Fruit fly (Drosophila melanogaster) whole organism: ENCODE measurements around the gene CG42526.

ENCODE experiments used
- CG8478 ChIP-seq: fragments of >200 bp; optimal IDR thresholded peaks from 2 replicates; lab custom pipeline; 2018; ENCODE audit warnings: inconsistent platforms
- Dll ChIP-seq: fragments of >200 bp; optimal IDR thresholded peaks from 2 replicates; lab custom pipeline; 2017
- EcR ChIP-seq, 2 experiments: fragments of >200 bp; optimal IDR thresholded peaks; 2 replicates each; lab custom pipeline; 2017; ENCODE audit warnings: missing biosample characterization in 2 of 2, missing genetic modification characterization in 2 of 2, missing genetic modification reagents in 2 of 2
- pan ChIP-seq: fragments of >200 bp; optimal IDR thresholded peaks from 2 replicates; lab custom pipeline; 2017
- psq ChIP-seq: fragments of >200 bp; optimal IDR thresholded peaks from 2 replicates; lab custom pipeline; 2017
- usp ChIP-seq: fragments of >200 bp; optimal IDR thresholded peaks from 2 replicates; lab custom pipeline; 2017; ENCODE audit warnings: missing biosample characterization, missing genetic modification characterization, mixed read lengths

The CG42526 gene

dm6 chr3L:9435315-9435714 is at the start of gene CG42526:
Gene CG42526 (minus strand): TSS chr3L:9435399.
- TF ChIP-seq usp (GFP tag; lab: Kevin White, UChicago): no peak
- TF ChIP-seq pan (lab: Kevin White, UChicago): no peak
- TF ChIP-seq Dll (lab: Kevin White, UChicago): no peak
- TF ChIP-seq CG8478 (lab: Kevin White, UChicago): no peak
- no peak for TF ChIP-seq EcR (GFP tag; optimal IDR thresholded peaks at IDR 0.05; lab: Kevin White, UChicago)

dm6 chr3L:9476829-9477228 is 41.6 kb upstream of the CG42526 start, which contains the start of the genes Uch-L5 and Jarid2:
Gene Uch-L5 (minus strand): TSS chr3L:9476965.
Gene Jarid2 (plus strand): TSS chr3L:9477038.
- TF ChIP-seq Dll (lab: Kevin White, UChicago) (no peak), psq (lab: Kevin White, UChicago) (no peak), EcR (GFP tag; optimal IDR thresholded peaks at IDR 0.05; lab: Kevin White, UChicago) (no peak), CG8478 (lab: Kevin White, UChicago) (no peak), pan (lab: Kevin White, UChicago) (no peak), usp (GFP tag; lab: Kevin White, UChicago) (no peak)

- no peak for TF ChIP-seq usp (GFP tag; lab: Kevin White, UChicago)
- no peak for TF ChIP-seq CG8478 (lab: Kevin White, UChicago)
- TF ChIP-seq psq (lab: Kevin White, UChicago): no peak
- no peak for TF ChIP-seq pan (lab: Kevin White, UChicago)
- TF ChIP-seq Dll (lab: Kevin White, UChicago): no peak
- no peak for TF ChIP-seq EcR (GFP tag; optimal IDR thresholded peaks at IDR 0.05; lab: Kevin White, UChicago)
Measured at dm6 chr3L:9471151-9471903, 36.1 kb upstream of the CG42526 start.

- TF ChIP-seq psq (lab: Kevin White, UChicago) (no peak), pan (lab: Kevin White, UChicago) (no peak), usp (GFP tag; lab: Kevin White, UChicago) (no peak), CG8478 (lab: Kevin White, UChicago) (no peak), Dll (lab: Kevin White, UChicago) (no peak), EcR (GFP tag; optimal IDR thresholded peaks at IDR 0.05; lab: Kevin White, UChicago) (no peak)
Measured at dm6 chr3L:9469079-9469478, 33.9 kb upstream of the CG42526 start.

dm6 chr3L:9468261-9468890 is 33.2 kb upstream of the CG42526 start:
- TF ChIP-seq Dll (lab: Kevin White, UChicago) (no peak), pan (lab: Kevin White, UChicago) (peak; percentile 68)

dm6 chr3L:9467763-9468206 is 32.6 kb upstream of the CG42526 start:
- no peak for TF ChIP-seq EcR (GFP tag; optimal IDR thresholded peaks at IDR 0.05; lab: Kevin White, UChicago)
- no peak for TF ChIP-seq pan (lab: Kevin White, UChicago)
- no peak for TF ChIP-seq psq (lab: Kevin White, UChicago)
- no peak for TF ChIP-seq CG8478 (lab: Kevin White, UChicago)
- no peak for TF ChIP-seq usp (GFP tag; lab: Kevin White, UChicago)
- no peak for TF ChIP-seq Dll (lab: Kevin White, UChicago)

- TF ChIP-seq CG8478 (lab: Kevin White, UChicago) (no peak), psq (lab: Kevin White, UChicago) (no peak), usp (GFP tag; lab: Kevin White, UChicago) (no peak), pan (lab: Kevin White, UChicago) (no peak), Dll (lab: Kevin White, UChicago) (no peak), EcR (GFP tag; optimal IDR thresholded peaks at IDR 0.05; lab: Kevin White, UChicago) (no peak)
Measured at dm6 chr3L:9467267-9467666, 32.1 kb upstream of the CG42526 start.

- TF ChIP-seq EcR (GFP tag; optimal IDR thresholded peaks at IDR 0.05; lab: Kevin White, UChicago): no peak
- no peak for TF ChIP-seq pan (lab: Kevin White, UChicago)
- TF ChIP-seq psq (lab: Kevin White, UChicago): no peak
- TF ChIP-seq Dll (lab: Kevin White, UChicago): no peak
- no peak for TF ChIP-seq usp (GFP tag; lab: Kevin White, UChicago)
- TF ChIP-seq CG8478 (lab: Kevin White, UChicago): no peak
Measured at dm6 chr3L:9466595-9466994, 31.4 kb upstream of the CG42526 start.

- TF ChIP-seq Dll (lab: Kevin White, UChicago) (no peak), usp (GFP tag; lab: Kevin White, UChicago) (no peak), CG8478 (lab: Kevin White, UChicago) (no peak)
Measured at dm6 chr3L:9465652-9466244, 30.5 kb upstream of the CG42526 start.

- TF ChIP-seq CG8478 (lab: Kevin White, UChicago): no peak
- TF ChIP-seq psq (lab: Kevin White, UChicago): no peak
- no peak for TF ChIP-seq usp (GFP tag; lab: Kevin White, UChicago)
- TF ChIP-seq pan (lab: Kevin White, UChicago): no peak
- TF ChIP-seq EcR (GFP tag; optimal IDR thresholded peaks at IDR 0.05; lab: Kevin White, UChicago): no peak
- TF ChIP-seq Dll (lab: Kevin White, UChicago): no peak
Measured at dm6 chr3L:9462794-9463193, 27.6 kb upstream of the CG42526 start.

- peak; percentile 41 for TF ChIP-seq Dll (lab: Kevin White, UChicago)
- no peak for TF ChIP-seq pan (lab: Kevin White, UChicago)
Measured at dm6 chr3L:9462247-9462769, 27.1 kb upstream of the CG42526 start.
